Worm (Caenorhabditis elegans) whole organism, early embryonic: Measurements from ENCODE around the gene nhr-264.

ENCODE experiments used
- ceh-13 ChIP-seq: fragments of 200-800 bp; sonication (Bioruptor generic); optimal IDR thresholded peaks from 2 replicates; lab custom pipeline; 2018; ENCODE audit warnings: mild to moderate bottlenecking, missing genetic modification characterization, missing compliant biosample characterization
- hnd-1 ChIP-seq: sonication (generic microtip); optimal IDR thresholded peaks from 2 replicates; lab custom pipeline; 2016; ENCODE audit warnings: missing genetic modification characterization, missing compliant biosample characterization

DNA sequence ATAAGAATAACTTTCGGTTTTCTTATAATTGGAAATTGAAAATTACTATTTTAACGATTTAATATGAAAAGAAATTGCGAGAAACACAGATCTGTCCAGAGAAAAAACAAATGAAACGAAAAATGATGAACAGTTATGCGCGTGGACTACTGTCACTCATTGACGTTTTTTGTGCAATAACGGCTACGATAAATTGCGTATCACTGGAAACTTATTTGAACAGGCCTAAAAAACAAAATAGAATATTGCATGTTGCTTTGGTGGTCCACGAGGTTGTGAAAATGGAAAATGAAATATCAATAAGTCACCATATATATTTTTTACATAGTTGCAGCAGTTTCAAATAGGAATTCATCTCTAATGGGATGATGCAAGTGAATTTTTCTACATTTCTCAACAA is 29.2 kb downstream of the nhr-264 start:
- no peak for TF ChIP-seq ceh-13 (GFP tag; lab: Kevin White, UChicago)
- TF ChIP-seq hnd-1 (tag; lab: Kevin White, UChicago), result no peak
